Fruit fly (Drosophila melanogaster) Kc167 (cell line): Measurements from ENCODE around the gene CG33700.

Source experiments
- Myc ChIP-seq: fragments of >200 bp; optimal IDR thresholded peaks from 2 replicates; lab custom pipeline; 2017; ENCODE audit warnings: missing external identifiers
- Sin3A ChIP-seq: fragments of >200 bp; optimal IDR thresholded peaks from 2 replicates; lab custom pipeline; 2018; ENCODE audit warnings: missing external identifiers
- h ChIP-seq: fragments of >200 bp; optimal IDR thresholded peaks from 3 replicates; lab custom pipeline; 2018; ENCODE audit warnings: missing external identifiers
- insv ChIP-seq: fragments of >200 bp; optimal IDR thresholded peaks from 3 replicates; lab custom pipeline; 2018; ENCODE audit warnings: missing external identifiers
- psq ChIP-seq: fragments of >200 bp; optimal IDR thresholded peaks from 2 replicates; lab custom pipeline; 2017; ENCODE audit warnings: missing external identifiers
- ttk ChIP-seq: sonication (Bioruptor generic); optimal IDR thresholded peaks from 2 replicates; lab custom pipeline; 2017; ENCODE audit warnings: missing external identifiers

CG33700 gene

dm6 chr3L:9489627-9490026 is 35.7 kb downstream of the CG33700 start:
- no peak for TF ChIP-seq psq (lab: Kevin White, UChicago)
- no peak for TF ChIP-seq Sin3A (lab: Kevin White, UChicago)
- TF ChIP-seq insv (lab: Kevin White, UChicago) = no peak

dm6 chr3L:9489133-9489532 is 36.2 kb downstream of the CG33700 start, which contains the start of gene CG32036:
TSS of gene CG32036 (minus strand) at chr3L:9489233.
- TF ChIP-seq insv (lab: Kevin White, UChicago) (no peak), ttk (lab: Kevin White, UChicago) (no peak), Myc (lab: Kevin White, UChicago) (no peak), h (lab: Kevin White, UChicago) (no peak), Sin3A (lab: Kevin White, UChicago) (no peak), psq (lab: Kevin White, UChicago) (no peak)

dm6 chr3L:9487586-9487985 is 37.8 kb downstream of the CG33700 start, which contains the start of gene pall:
TSS of gene pall (minus strand) at chr3L:9487790.
- TF ChIP-seq ttk (lab: Kevin White, UChicago) (no peak), h (lab: Kevin White, UChicago) (no peak), psq (lab: Kevin White, UChicago) (no peak), insv (lab: Kevin White, UChicago) (no peak), Sin3A (lab: Kevin White, UChicago) (no peak), Myc (lab: Kevin White, UChicago) (no peak)

dm6 chr3L:9476829-9477228 is 48.5 kb downstream of the CG33700 start, which contains the start of the genes Uch-L5 and Jarid2:
TSS of gene Uch-L5 (minus strand) at chr3L:9476965.
TSS of gene Jarid2 (plus strand) at chr3L:9477038.
- TF ChIP-seq Sin3A (lab: Kevin White, UChicago) (no peak), psq (lab: Kevin White, UChicago) (no peak), Myc (lab: Kevin White, UChicago) (no peak), ttk (lab: Kevin White, UChicago) (no peak), insv (lab: Kevin White, UChicago) (no peak), h (lab: Kevin White, UChicago) (no peak)

dm6 chr3L:9471151-9471903 is 54.0 kb downstream of the CG33700 start:
- TF ChIP-seq ttk (lab: Kevin White, UChicago) (no peak), h (lab: Kevin White, UChicago) (no peak), insv (lab: Kevin White, UChicago) (no peak), psq (lab: Kevin White, UChicago) (no peak), Sin3A (lab: Kevin White, UChicago) (no peak), Myc (lab: Kevin White, UChicago) (no peak)

dm6 chr3L:9469079-9469478 is 56.3 kb downstream of the CG33700 start:
- TF ChIP-seq psq (lab: Kevin White, UChicago) = no peak
- TF ChIP-seq insv (lab: Kevin White, UChicago) = no peak
- TF ChIP-seq h (lab: Kevin White, UChicago) = no peak
- TF ChIP-seq ttk (lab: Kevin White, UChicago) = no peak
- TF ChIP-seq Sin3A (lab: Kevin White, UChicago) = no peak
- no peak for TF ChIP-seq Myc (lab: Kevin White, UChicago)

dm6 chr3L:9468261-9468890 is 57.0 kb downstream of the CG33700 start:
- TF ChIP-seq insv (lab: Kevin White, UChicago) (no peak), ttk (lab: Kevin White, UChicago) (no peak), psq (lab: Kevin White, UChicago) (no peak), h (lab: Kevin White, UChicago) (no peak), Sin3A (lab: Kevin White, UChicago) (no peak), Myc (lab: Kevin White, UChicago) (no peak)

dm6 chr3L:9467763-9468206 is 57.6 kb downstream of the CG33700 start:
- TF ChIP-seq Myc (lab: Kevin White, UChicago) (no peak), ttk (lab: Kevin White, UChicago) (no peak), h (lab: Kevin White, UChicago) (no peak), psq (lab: Kevin White, UChicago) (no peak), insv (lab: Kevin White, UChicago) (no peak), Sin3A (lab: Kevin White, UChicago) (no peak)

dm6 chr3L:9467267-9467666 is 58.1 kb downstream of the CG33700 start:
- TF ChIP-seq Myc (lab: Kevin White, UChicago) (no peak), psq (lab: Kevin White, UChicago) (no peak), ttk (lab: Kevin White, UChicago) (no peak), insv (lab: Kevin White, UChicago) (no peak), h (lab: Kevin White, UChicago) (no peak), Sin3A (lab: Kevin White, UChicago) (no peak)

- TF ChIP-seq ttk (lab: Kevin White, UChicago) = no peak
- no peak for TF ChIP-seq h (lab: Kevin White, UChicago)
- TF ChIP-seq insv (lab: Kevin White, UChicago) = no peak
- TF ChIP-seq Myc (lab: Kevin White, UChicago) = no peak
- TF ChIP-seq psq (lab: Kevin White, UChicago) = no peak
- no peak for TF ChIP-seq Sin3A (lab: Kevin White, UChicago)
Measured at dm6 chr3L:9466595-9466994, 58.7 kb downstream of the CG33700 start.

- TF ChIP-seq Sin3A (lab: Kevin White, UChicago) (no peak), Myc (lab: Kevin White, UChicago) (no peak)
Measured at dm6 chr3L:9465652-9466244, 59.6 kb downstream of the CG33700 start.
